Worm (Caenorhabditis elegans) whole organism, early embryonic: ENCODE data around the gene apy-1.

Experiments used
- B0310.2 ChIP-seq: sonication (generic microtip); optimal IDR thresholded peaks from 2 replicates; lab custom pipeline; 2016; ENCODE audit warnings: mild to moderate bottlenecking, missing genetic modification characterization, missing compliant biosample characterization
- F13C5.2 ChIP-seq: sonication (generic microtip); optimal IDR thresholded peaks from 2 replicates; lab custom pipeline; 2017; ENCODE audit warnings: mild to moderate bottlenecking, missing genetic modification characterization, inconsistent platforms, missing compliant biosample characterization
- aly-1 ChIP-seq: sonication (generic microtip); optimal IDR thresholded peaks from 2 replicates; lab custom pipeline; 2016; ENCODE audit warnings: missing genetic modification characterization, missing compliant biosample characterization
- ama-1 ChIP-seq: fragments of 150-350 bp; optimal IDR thresholded peaks from 2 replicates; lab custom pipeline; 2014
- ceh-13 ChIP-seq: fragments of 200-800 bp; sonication (Bioruptor generic); optimal IDR thresholded peaks from 2 replicates; lab custom pipeline; 2018; ENCODE audit warnings: mild to moderate bottlenecking, missing genetic modification characterization, missing compliant biosample characterization
- ceh-36 ChIP-seq: sonication (generic microtip); optimal IDR thresholded peaks from 2 replicates; lab custom pipeline; 2016; ENCODE audit warnings: missing genetic modification characterization, inconsistent platforms, missing compliant biosample characterization
- ets-7 ChIP-seq: sonication (generic microtip); optimal IDR thresholded peaks from 2 replicates; lab custom pipeline; 2016; ENCODE audit warnings: missing genotype, missing genetic modification characterization, missing compliant biosample characterization
- flt-1 ChIP-seq: fragments of 200-800 bp; sonication (Bioruptor generic); IDR thresholded peaks from 2 replicates; pipeline ENCODE4 v1.3.6; 2022; ENCODE audit warnings: missing genetic modification characterization, missing compliant biosample characterization
- hmbx-1 ChIP-seq: sonication (generic microtip); optimal IDR thresholded peaks from 2 replicates; lab custom pipeline; 2016; ENCODE audit warnings: mild to moderate bottlenecking, missing genetic modification characterization, missing compliant biosample characterization
- hmg-4 ChIP-seq: fragments of 200-800 bp; sonication (Bioruptor generic); optimal IDR thresholded peaks from 2 replicates; lab custom pipeline; 2018; ENCODE audit warnings: mild to moderate bottlenecking, missing genetic modification characterization, missing compliant biosample characterization
- hnd-1 ChIP-seq: sonication (generic microtip); optimal IDR thresholded peaks from 2 replicates; lab custom pipeline; 2016; ENCODE audit warnings: missing genetic modification characterization, missing compliant biosample characterization
- pes-1 ChIP-seq: fragments of 200-800 bp; sonication (Bioruptor generic); IDR thresholded peaks from 2 replicates; pipeline ENCODE4 v1.3.6; 2022; ENCODE audit warnings: missing genetic modification reagents, missing genetic modification characterization, missing compliant biosample characterization
- scrt-1 ChIP-seq: fragments of 200-800 bp; sonication (Bioruptor generic); IDR thresholded peaks from 2 replicates; pipeline ENCODE4 v1.3.6; 2022; ENCODE audit warnings: missing genetic modification characterization, missing compliant biosample characterization
- sea-1 ChIP-seq: fragments of 200-800 bp; sonication (Bioruptor generic); conservative IDR thresholded peaks from 2 replicates; pipeline ENCODE4 v1.3.6; 2022; ENCODE audit warnings: missing genetic modification characterization, missing compliant biosample characterization
- tbx-11 ChIP-seq: fragments of 200-800 bp; sonication (Bioruptor generic); IDR thresholded peaks from 2 replicates; pipeline ENCODE4 v1.3.6; 2022; ENCODE audit warnings: missing genetic modification characterization, missing compliant biosample characterization
- tbx-37 ChIP-seq: fragments of 200-800 bp; sonication (Bioruptor generic); conservative IDR thresholded peaks from 2 replicates; pipeline ENCODE4 v1.3.6; 2022; ENCODE audit warnings: missing genetic modification reagents, missing genetic modification characterization, missing compliant biosample characterization
- tra-4 ChIP-seq: sonication (generic microtip); optimal IDR thresholded peaks from 2 replicates; lab custom pipeline; 2017; ENCODE audit warnings: missing genetic modification characterization, missing compliant biosample characterization

The apy-1 gene

ce11 chrX:7569685-7570518 lies at the start of gene apy-1:
TSS of gene apy-1 (minus strand) at chrX:7569722.
- TF ChIP-seq hmg-4 (GFP tag; lab: Kevin White, UChicago) = no peak
- TF ChIP-seq tbx-37 (GFP tag; lab: Robert Waterston, UW) = peak; percentile 21; the same call in 1 of the 2 replicates

ce11 chrX:7614466-7614865 lies 44.9 kb upstream of the apy-1 start:
- TF ChIP-seq ama-1 (lab: Kevin White, UChicago) (no peak), B0310.2 (tag; lab: Kevin White, UChicago) (no peak), tra-4 (no peak), hmg-4 (GFP tag; lab: Kevin White, UChicago) (no peak), aly-1 (tag; lab: Kevin White, UChicago) (no peak), tbx-37 (GFP tag; lab: Robert Waterston, UW) (no peak), tbx-11 (GFP tag; lab: Robert Waterston, UW) (no peak), ets-7 (tag; lab: Kevin White, UChicago) (no peak), flt-1 (GFP tag; lab: Robert Waterston, UW) (no peak), hnd-1 (tag; lab: Kevin White, UChicago) (no peak), pes-1 (GFP tag; lab: Robert Waterston, UW) (no peak)

- TF ChIP-seq ceh-13 (no peak), hnd-1 (tag; lab: Kevin White, UChicago) (no peak), scrt-1 (no peak), pes-1 (GFP tag; lab: Robert Waterston, UW) (no peak)
Observed at ce11 chrX:7607982-7608381, 38.5 kb upstream of the apy-1 start, which contains the start of gene twk-17. TSS of gene twk-17 (minus strand) at chrX:7608082.

ce11 chrX:7596627-7597026 lies 27.1 kb upstream of the apy-1 start, which contains the start of gene C44E12.1:
TSS of gene C44E12.1 (plus strand) at chrX:7596927.
- TF ChIP-seq aly-1 (tag; lab: Kevin White, UChicago) (no peak), tbx-11 (GFP tag; lab: Robert Waterston, UW) (no peak), F13C5.2 (no peak), hmg-4 (GFP tag; lab: Kevin White, UChicago) (no peak), pes-1 (GFP tag; lab: Robert Waterston, UW) (no peak), flt-1 (GFP tag; lab: Robert Waterston, UW) (no peak), ama-1 (lab: Kevin White, UChicago) (no peak), B0310.2 (tag; lab: Kevin White, UChicago) (no peak), hnd-1 (tag; lab: Kevin White, UChicago) (no peak), ets-7 (tag; lab: Kevin White, UChicago) (no peak), ceh-36 (tag; lab: Kevin White, UChicago) (no peak), hmbx-1 (no peak), tra-4 (no peak), scrt-1 (no peak)

ce11 chrX:7596029-7596428 lies 26.5 kb upstream of the apy-1 start:
- no peak for TF ChIP-seq scrt-1
- TF ChIP-seq ceh-13 = no peak
- no peak for TF ChIP-seq hnd-1 (tag; lab: Kevin White, UChicago)
- TF ChIP-seq hmg-4 (GFP tag; lab: Kevin White, UChicago) = no peak
- TF ChIP-seq F13C5.2 = no peak
- no peak for TF ChIP-seq ceh-36 (tag; lab: Kevin White, UChicago)
- TF ChIP-seq tra-4 = no peak
- TF ChIP-seq aly-1 (tag; lab: Kevin White, UChicago) = no peak
- no peak for TF ChIP-seq tbx-11 (GFP tag; lab: Robert Waterston, UW)
- TF ChIP-seq sea-1 (GFP tag; lab: Robert Waterston, UW) = no peak
- TF ChIP-seq ama-1 (lab: Kevin White, UChicago) = no peak
- no peak for TF ChIP-seq tbx-37 (GFP tag; lab: Robert Waterston, UW)
- TF ChIP-seq hmbx-1 = no peak
- TF ChIP-seq pes-1 (GFP tag; lab: Robert Waterston, UW) = no peak
- TF ChIP-seq flt-1 (GFP tag; lab: Robert Waterston, UW) = no peak
- no peak for TF ChIP-seq B0310.2 (tag; lab: Kevin White, UChicago)
- TF ChIP-seq ets-7 (tag; lab: Kevin White, UChicago) = no peak

- TF ChIP-seq tra-4 = no peak
- no peak for TF ChIP-seq flt-1 (GFP tag; lab: Robert Waterston, UW)
- no peak for TF ChIP-seq tbx-11 (GFP tag; lab: Robert Waterston, UW)
- no peak for TF ChIP-seq ceh-36 (tag; lab: Kevin White, UChicago)
- TF ChIP-seq B0310.2 (tag; lab: Kevin White, UChicago) = no peak
- TF ChIP-seq ama-1 (lab: Kevin White, UChicago) = no peak
- TF ChIP-seq sea-1 (GFP tag; lab: Robert Waterston, UW) = no peak
- no peak for TF ChIP-seq F13C5.2
- no peak for TF ChIP-seq aly-1 (tag; lab: Kevin White, UChicago)
- no peak for TF ChIP-seq hmbx-1
Observed at ce11 chrX:7593931-7594544, 24.5 kb upstream of the apy-1 start.

- TF ChIP-seq hnd-1 (tag; lab: Kevin White, UChicago) = no peak
- no peak for TF ChIP-seq ama-1 (lab: Kevin White, UChicago)
- TF ChIP-seq pes-1 (GFP tag; lab: Robert Waterston, UW) = no peak
- TF ChIP-seq ceh-36 (tag; lab: Kevin White, UChicago) = no peak
- TF ChIP-seq tra-4 = no peak
- TF ChIP-seq sea-1 (GFP tag; lab: Robert Waterston, UW) = no peak
- no peak for TF ChIP-seq hmg-4 (GFP tag; lab: Kevin White, UChicago)
- no peak for TF ChIP-seq hmbx-1
- no peak for TF ChIP-seq ceh-13
Observed at ce11 chrX:7590756-7591155, 21.2 kb upstream of the apy-1 start.
